Fruit fly (Drosophila melanogaster) whole organism, pupa: Measurements from ENCODE around the gene CG4267.

Source experiments
- CG12605 ChIP-seq: fragments of 200-800 bp; sonication (Bioruptor generic); IDR thresholded peaks from 2 replicates; pipeline ENCODE4 v1.3.6; 2022; ENCODE audit warnings: missing biosample characterization, missing genetic modification characterization
- CG14655 ChIP-seq: fragments of 200-800 bp; sonication (Bioruptor generic); optimal IDR thresholded peaks from 3 replicates; lab custom pipeline; 2017; ENCODE audit warnings: mild to moderate bottlenecking, missing biosample characterization, missing genetic modification reagents, missing genetic modification characterization
- CG17806 ChIP-seq: fragments of 200-800 bp; sonication (Bioruptor generic); optimal IDR thresholded peaks from 2 replicates; lab custom pipeline; 2018; ENCODE audit warnings: missing biosample characterization, mild to moderate bottlenecking, missing genetic modification characterization, moderate library complexity
- CG34367 ChIP-seq: fragments of 200-800 bp; sonication (Bioruptor generic); optimal IDR thresholded peaks from 2 replicates; lab custom pipeline; 2018; ENCODE audit warnings: missing biosample characterization, mild to moderate bottlenecking, missing genetic modification characterization
- CG4496 ChIP-seq: fragments of 200-800 bp; sonication (Bioruptor generic); IDR thresholded peaks from 3 replicates; pipeline ENCODE4 v1.3.6; 2022; ENCODE audit warnings: missing biosample characterization, missing genetic modification characterization
- CG8159 ChIP-seq: fragments of 200-800 bp; sonication (Bioruptor generic); optimal IDR thresholded peaks from 3 replicates; lab custom pipeline; 2018; ENCODE audit warnings: missing biosample characterization, mild to moderate bottlenecking, missing genetic modification characterization, moderate library complexity
- CG9948 ChIP-seq: fragments of 200-800 bp; sonication (Bioruptor generic); optimal IDR thresholded peaks from 2 replicates; lab custom pipeline; 2018; ENCODE audit warnings: missing biosample characterization, mild to moderate bottlenecking, missing genetic modification characterization, moderate library complexity
- D1 ChIP-seq: fragments of 200-800 bp; sonication (Bioruptor generic); optimal IDR thresholded peaks from 2 replicates; lab custom pipeline; 2018; ENCODE audit warnings: missing biosample characterization, mild to moderate bottlenecking, missing genetic modification characterization, moderate library complexity
- EcR ChIP-seq: fragments of 200-800 bp; sonication (Bioruptor generic); optimal IDR thresholded peaks from 3 replicates; lab custom pipeline; 2019; ENCODE audit warnings: missing biosample characterization, missing genetic modification characterization, mild to moderate bottlenecking, moderate library complexity, missing genetic modification reagents
- Pif1A ChIP-seq: fragments of 200-800 bp; sonication (Bioruptor generic); optimal IDR thresholded peaks from 3 replicates; lab custom pipeline; 2016; ENCODE audit warnings: missing biosample characterization, missing genetic modification characterization
- Pif1B ChIP-seq: fragments of 200-800 bp; sonication (Bioruptor generic); optimal IDR thresholded peaks from 3 replicates; lab custom pipeline; 2016; ENCODE audit warnings: missing biosample characterization, missing genetic modification characterization
- Snoo ChIP-seq: fragments of 200-800 bp; sonication (Bioruptor generic); optimal IDR thresholded peaks from 3 replicates; lab custom pipeline; 2017; ENCODE audit warnings: missing biosample characterization, mild to moderate bottlenecking, missing genetic modification characterization, inconsistent platforms
- gl ChIP-seq: fragments of 200-800 bp; sonication (Bioruptor generic); optimal IDR thresholded peaks from 2 replicates; lab custom pipeline; 2018; ENCODE audit warnings: missing biosample characterization, mild to moderate bottlenecking, missing genetic modification characterization
- rn ChIP-seq: fragments of 200-800 bp; sonication (Bioruptor generic); IDR thresholded peaks from 2 replicates; pipeline ENCODE4 v1.3.6; 2022; ENCODE audit warnings: missing biosample characterization, missing genetic modification characterization

dm6 chr2L:2286773-2287172, 44.6 kb downstream of the CG4267 start, which contains the start of gene CG31681:
- TF ChIP-seq Pif1B (GFP tag; lab: Kevin White, UChicago), result no peak
- no peak for TF ChIP-seq CG4496 (GFP tag; lab: Robert Waterston, UW)
- no peak for TF ChIP-seq EcR (GFP tag; lab: Kevin White, UChicago)
- TF ChIP-seq gl (tag; lab: Kevin White, UChicago), result no peak
- no peak for TF ChIP-seq CG17806 (tag; lab: Kevin White, UChicago)
- no peak for TF ChIP-seq CG12605 (GFP tag; lab: Robert Waterston, UW)
- no peak for TF ChIP-seq D1 (tag; lab: Kevin White, UChicago)
- TF ChIP-seq CG8159, result no peak
- no peak for TF ChIP-seq rn (GFP tag; lab: Robert Waterston, UW)
- no peak for TF ChIP-seq CG34367 (tag; lab: Kevin White, UChicago)
- no peak for TF ChIP-seq CG9948 (tag; lab: Kevin White, UChicago)
- no peak for TF ChIP-seq Pif1A (GFP tag; lab: Kevin White, UChicago)
- TF ChIP-seq Snoo, result no peak
- no peak for TF ChIP-seq CG14655 (GFP tag; lab: Kevin White, UChicago)
